Worm (Caenorhabditis elegans): ENCODE measurements around the gene srw-119.

ce11 chrV:3039282-3039681 is 39.6 kb upstream of the srw-119 start, which contains the start of gene chpf-2:
- TF ChIP-seq alr-1 (tag; optimal IDR thresholded peaks at IDR 0.05; ENCODE audit: borderline replicate concordance) (no peak), fos-1 (tag; optimal IDR thresholded peaks at IDR 0.05) (no peak), snpc-4 (tag; optimal IDR thresholded peaks at IDR 0.05) (no peak), nhr-76 (tag; optimal IDR thresholded peaks at IDR 0.05) (no peak), lsy-2 (tag; optimal IDR thresholded peaks at IDR 0.05) (no peak), lir-3 (tag; optimal IDR thresholded peaks at IDR 0.05; ENCODE audit: poor library complexity) (no peak), sox-4 (tag; optimal IDR thresholded peaks at IDR 0.05) (no peak), skn-1 (tag; optimal IDR thresholded peaks at IDR 0.05) (no peak), lin-39 (tag; optimal IDR thresholded peaks at IDR 0.05) (no peak), lin-35 (GFP tag; optimal IDR thresholded peaks at IDR 0.05) (peak in 1 of 2 experiments; percentile 11), sptf-1 (tag; optimal IDR thresholded peaks at IDR 0.05) (no peak), ama-1 (optimal IDR thresholded peaks at IDR 0.05) (no peak), zag-1 (tag; optimal IDR thresholded peaks at IDR 0.05) (no peak)
